Fruit fly (Drosophila melanogaster): ENCODE results near the gene pad.
A peak's percentile ranks its signal among the peaks of the same experiment; 100 is the strongest.

The pad gene

dm6 chr3R:16355393-16355943 is 13.3 kb downstream of the pad start (continued):
- TF ChIP-seq rib (GFP tag; IDR thresholded peaks at IDR 0.05): peak; percentile 77; the same call in 1 of the 2 replicates
- TF ChIP-seq br (optimal IDR thresholded peaks at IDR 0.05): no peak
- TF ChIP-seq Neu2 (GFP tag; optimal IDR thresholded peaks at IDR 0.05; ENCODE audit: borderline replicate concordance): no peak
- no peak; the same call in 1 of the 2 replicates for TF ChIP-seq sisA (GFP tag; IDR thresholded peaks at IDR 0.05)
- no peak for TF ChIP-seq pros (GFP tag; optimal IDR thresholded peaks at IDR 0.05)
- no peak for TF ChIP-seq CG16863 (GFP tag; optimal IDR thresholded peaks at IDR 0.05)
- TF ChIP-seq CG7745 (tag; optimal IDR thresholded peaks at IDR 0.05): no peak
- TF ChIP-seq C15 (GFP tag; IDR thresholded peaks at IDR 0.05): no peak
- peak; percentile 88 for TF ChIP-seq CG32532 (GFP tag; IDR thresholded peaks at IDR 0.05)
- peak; percentile 2 for TF ChIP-seq exex (tag; optimal IDR thresholded peaks at IDR 0.05)
- TF ChIP-seq CG31365 (tag; optimal IDR thresholded peaks at IDR 0.05): no peak
- TF ChIP-seq dati (GFP tag; IDR thresholded peaks at IDR 0.05): no peak
- TF ChIP-seq CG13123 (GFP tag; optimal IDR thresholded peaks at IDR 0.05): no peak
- TF ChIP-seq repo (GFP tag; optimal IDR thresholded peaks at IDR 0.05): no peak
- TF ChIP-seq CG4730 (GFP tag; IDR thresholded peaks at IDR 0.05): no peak
- TF ChIP-seq vnd (GFP tag; IDR thresholded peaks at IDR 0.05; ENCODE audit: partially characterized antibody): no peak
- TF ChIP-seq CG15073 (GFP tag; optimal IDR thresholded peaks at IDR 0.05): no peak
- TF ChIP-seq CG10543 (GFP tag; optimal IDR thresholded peaks at IDR 0.05): peak; percentile 83
- TF ChIP-seq Ptx1 (GFP tag; IDR thresholded peaks at IDR 0.05): peak; percentile 29; the same call in 1 of the 2 replicates
- TF ChIP-seq CG3407 (GFP tag; optimal IDR thresholded peaks at IDR 0.05): no peak
- no peak for TF ChIP-seq pita (GFP tag; optimal IDR thresholded peaks at IDR 0.05)
- TF ChIP-seq da (GFP tag; optimal IDR thresholded peaks at IDR 0.05): no peak
- TF ChIP-seq CG6254 (GFP tag; optimal IDR thresholded peaks at IDR 0.05): no peak
- TF ChIP-seq Dref (GFP tag; IDR thresholded peaks at IDR 0.05): peak; percentile 37; the same call in 1 of the 2 replicates
- peak; percentile 5 for TF ChIP-seq fd3F (GFP tag; optimal IDR thresholded peaks at IDR 0.05)
- peak; percentile 27 for TF ChIP-seq shn (GFP tag; optimal IDR thresholded peaks at IDR 0.05)
- TF ChIP-seq gce (GFP tag; IDR thresholded peaks at IDR 0.05): no peak
- TF ChIP-seq CG11247 (GFP tag; IDR thresholded peaks at IDR 0.05): peak; percentile 53; the same call in 1 of the 2 replicates
- peak; percentile 39 for TF ChIP-seq CG18619 (GFP tag; optimal IDR thresholded peaks at IDR 0.05)
- peak; percentile 67 for TF ChIP-seq Taf1 (GFP tag; IDR thresholded peaks at IDR 0.05)
- TF ChIP-seq Max (GFP tag; optimal IDR thresholded peaks at IDR 0.05): no peak
- no peak for TF ChIP-seq Ets97D (GFP tag; optimal IDR thresholded peaks at IDR 0.05)
- TF ChIP-seq hth (optimal IDR thresholded peaks at IDR 0.05): no peak
- TF ChIP-seq CG7839 (tag; optimal IDR thresholded peaks at IDR 0.05): peak; percentile 52
- peak; percentile 6 for TF ChIP-seq unpg (GFP tag; optimal IDR thresholded peaks at IDR 0.05)
- TF ChIP-seq ase (GFP tag; IDR thresholded peaks at IDR 0.05): no peak
- TF ChIP-seq sna (GFP tag; IDR thresholded peaks at IDR 0.05; ENCODE audit: partially characterized antibody): no peak
- TF ChIP-seq pfk (GFP tag; optimal IDR thresholded peaks at IDR 0.05): no peak
- TF ChIP-seq CG8359 (GFP tag; optimal IDR thresholded peaks at IDR 0.05; ENCODE audit: borderline replicate concordance): no peak
- no peak for TF ChIP-seq Scr (GFP tag; IDR thresholded peaks at IDR 0.05; ENCODE audit: partially characterized antibody)
- TF ChIP-seq Pdp1 (GFP tag; optimal IDR thresholded peaks at IDR 0.05): peak in 1 of 2 experiments; percentile 35
- no peak for TF ChIP-seq onecut (GFP tag; IDR thresholded peaks at IDR 0.05)
- no peak for TF ChIP-seq CG30431 (GFP tag; optimal IDR thresholded peaks at IDR 0.05)
- TF ChIP-seq Opbp (GFP tag; IDR thresholded peaks at IDR 0.05; ENCODE audit: partially characterized antibody): no peak
- no peak for TF ChIP-seq CG3838 (GFP tag; optimal IDR thresholded peaks at IDR 0.05)
- TF ChIP-seq CG10147 (GFP tag; optimal IDR thresholded peaks at IDR 0.05): no peak
- peak; percentile 80 for TF ChIP-seq CG13894 (tag; optimal IDR thresholded peaks at IDR 0.05)
- no peak for TF ChIP-seq zen2 (GFP tag; IDR thresholded peaks at IDR 0.05; ENCODE audit: partially characterized antibody)
- TF ChIP-seq GATAe (GFP tag; conservative IDR thresholded peaks at IDR 0.05): no peak
- peak; percentile 64 for TF ChIP-seq CG7786 (GFP tag; optimal IDR thresholded peaks at IDR 0.05)
- TF ChIP-seq Dad (GFP tag; optimal IDR thresholded peaks at IDR 0.05): no peak
